Worm (Caenorhabditis elegans) whole organism, L1 larva: ENCODE results near the gene K07F5.15.

Experiments used
- aha-1 ChIP-seq: fragments of 150-350 bp; optimal IDR thresholded peaks from 2 replicates; lab custom pipeline; 2014; ENCODE audit warnings: missing biosample characterization, missing genetic modification characterization
- lin-13 ChIP-seq: fragments of 150-350 bp; optimal IDR thresholded peaks from 2 replicates; lab custom pipeline; 2014; ENCODE audit warnings: missing biosample characterization, missing genetic modification reagents, missing genetic modification characterization
- lin-15B ChIP-seq: fragments of 150-350 bp; sonication (generic microtip); optimal IDR thresholded peaks from 3 replicates; lab custom pipeline; 2014; ENCODE audit warnings: missing biosample characterization, missing genetic modification characterization
- lin-39 ChIP-seq: fragments of 150-350 bp; optimal IDR thresholded peaks from 2 replicates; lab custom pipeline; 2014; ENCODE audit warnings: missing biosample characterization, missing genetic modification reagents, missing genetic modification characterization
- mdl-1 ChIP-seq, 2 experiments: fragments of 150-350 bp; optimal IDR thresholded peaks; 2 replicates each; lab custom pipeline; 2014 to 2017; ENCODE audit warnings: missing biosample characterization in 2 of 2, missing genetic modification characterization in 2 of 2, inconsistent platforms in 1 of 2
- nhr-11 ChIP-seq: fragments of 150-350 bp; optimal IDR thresholded peaks from 2 replicates; lab custom pipeline; 2014; ENCODE audit warnings: missing biosample characterization, missing genetic modification characterization
- nhr-71 ChIP-seq: sonication (generic microtip); optimal IDR thresholded peaks from 2 replicates; lab custom pipeline; 2016; ENCODE audit warnings: mild to moderate bottlenecking, missing genetic modification characterization, moderate library complexity, missing compliant biosample characterization

ce11 chrIV:9866865-9867264, 2.0 kb downstream of the K07F5.15 start:
- no peak for TF ChIP-seq nhr-11 (tag; lab: Kevin White, UChicago)
- no peak for TF ChIP-seq lin-15B (tag; lab: Kevin White, UChicago)
- no peak for TF ChIP-seq mdl-1 (tag; optimal IDR thresholded peaks at IDR 0.05; lab: Kevin White, UChicago)
- TF ChIP-seq lin-39 (tag; lab: Kevin White, UChicago): no peak
- no peak for TF ChIP-seq aha-1 (tag; lab: Kevin White, UChicago)
- TF ChIP-seq nhr-71 (tag; lab: Kevin White, UChicago): no peak
- no peak for TF ChIP-seq lin-13 (GFP tag; lab: Kevin White, UChicago)
